Fruit fly (Drosophila melanogaster): Measurements from ENCODE around the gene Rev1.

DNA sequence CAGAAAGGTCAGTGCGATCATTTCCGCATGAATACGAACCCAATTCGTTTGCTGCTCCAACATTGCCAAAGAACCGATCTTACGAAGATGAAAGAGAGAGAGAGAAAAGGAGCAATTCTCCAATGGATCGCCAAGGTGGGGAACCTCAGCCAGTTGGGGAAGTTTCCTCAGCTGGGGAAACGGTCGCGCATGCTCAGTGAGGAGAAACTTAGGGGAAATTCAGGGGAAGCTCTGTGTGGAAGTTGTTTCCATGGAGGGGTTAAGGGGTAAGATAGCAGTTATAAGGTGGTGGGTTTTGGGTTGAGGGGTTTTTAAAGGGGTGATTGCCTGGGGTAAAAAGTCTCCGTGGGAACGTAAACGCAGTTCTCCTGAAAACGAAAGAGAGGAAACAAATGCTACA lies 19.2 kb downstream of the Rev1 start:
- TF ChIP-seq CG14441 (GFP tag; IDR thresholded peaks at IDR 0.05) (no peak), nom (GFP tag; optimal IDR thresholded peaks at IDR 0.05) (no peak), chif (GFP tag; optimal IDR thresholded peaks at IDR 0.05) (no peak), CG14965 (GFP tag; optimal IDR thresholded peaks at IDR 0.05; ENCODE audit: borderline replicate concordance) (no peak)
